Worm (Caenorhabditis elegans): ENCODE measurements around the gene thn-2.

Gene thn-2

DNA sequence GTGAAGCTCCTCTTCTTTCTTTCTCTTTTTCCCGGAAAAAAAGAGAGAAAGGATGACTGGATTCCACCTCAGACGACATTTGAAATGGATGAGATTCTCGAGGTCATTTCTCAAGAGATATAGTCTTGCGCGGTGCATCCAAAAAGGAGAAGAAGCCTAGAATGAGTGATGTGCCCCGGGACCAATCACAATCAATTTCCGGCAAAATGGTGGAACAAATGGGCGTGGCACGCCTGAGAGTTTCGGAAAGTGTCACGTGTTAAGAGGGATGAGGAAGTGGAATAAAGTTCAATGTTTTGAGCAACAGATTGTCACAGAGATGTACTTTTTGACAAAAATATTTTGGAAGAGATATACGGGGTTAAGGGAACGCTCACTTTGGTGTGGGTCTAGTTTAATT lies 42.6 kb downstream of the thn-2 start:
- TF ChIP-seq lin-39 (tag; optimal IDR thresholded peaks at IDR 0.05) (peak; percentile 87), nhr-23 (tag; optimal IDR thresholded peaks at IDR 0.05) (no peak), pqm-1 (tag; optimal IDR thresholded peaks at IDR 0.05) (no peak), unc-62 (GFP tag; optimal IDR thresholded peaks at IDR 0.05) (peak; percentile 67), nhr-77 (tag; optimal IDR thresholded peaks at IDR 0.05) (no peak), ceh-16 (tag; optimal IDR thresholded peaks at IDR 0.05) (no peak), jun-1 (tag; optimal IDR thresholded peaks at IDR 0.05) (no peak), unc-39 (tag; optimal IDR thresholded peaks at IDR 0.05) (no peak), R02D3.7 (tag; optimal IDR thresholded peaks at IDR 0.05) (no peak), ZK546.5 (tag; optimal IDR thresholded peaks at IDR 0.05) (no peak), aly-2 (tag; optimal IDR thresholded peaks at IDR 0.05) (no peak), tbx-2 (tag; optimal IDR thresholded peaks at IDR 0.05) (no peak), elt-1 (tag; optimal IDR thresholded peaks at IDR 0.05) (no peak), nfya-1 (tag; optimal IDR thresholded peaks at IDR 0.05; ENCODE audit: insufficient read depth) (peak; percentile 55), ama-1 (optimal IDR thresholded peaks at IDR 0.05) (no peak), hmg-11 (tag; optimal IDR thresholded peaks at IDR 0.05) (no peak), ztf-4 (tag; optimal IDR thresholded peaks at IDR 0.05) (no peak), egl-5 (tag; optimal IDR thresholded peaks at IDR 0.05) (no peak), eor-1 (tag; optimal IDR thresholded peaks at IDR 0.05) (no peak), nhr-67 (tag; optimal IDR thresholded peaks at IDR 0.05) (no peak), skn-1 (tag; optimal IDR thresholded peaks at IDR 0.05) (no peak), zag-1 (tag; optimal IDR thresholded peaks at IDR 0.05) (no peak)

DNA sequence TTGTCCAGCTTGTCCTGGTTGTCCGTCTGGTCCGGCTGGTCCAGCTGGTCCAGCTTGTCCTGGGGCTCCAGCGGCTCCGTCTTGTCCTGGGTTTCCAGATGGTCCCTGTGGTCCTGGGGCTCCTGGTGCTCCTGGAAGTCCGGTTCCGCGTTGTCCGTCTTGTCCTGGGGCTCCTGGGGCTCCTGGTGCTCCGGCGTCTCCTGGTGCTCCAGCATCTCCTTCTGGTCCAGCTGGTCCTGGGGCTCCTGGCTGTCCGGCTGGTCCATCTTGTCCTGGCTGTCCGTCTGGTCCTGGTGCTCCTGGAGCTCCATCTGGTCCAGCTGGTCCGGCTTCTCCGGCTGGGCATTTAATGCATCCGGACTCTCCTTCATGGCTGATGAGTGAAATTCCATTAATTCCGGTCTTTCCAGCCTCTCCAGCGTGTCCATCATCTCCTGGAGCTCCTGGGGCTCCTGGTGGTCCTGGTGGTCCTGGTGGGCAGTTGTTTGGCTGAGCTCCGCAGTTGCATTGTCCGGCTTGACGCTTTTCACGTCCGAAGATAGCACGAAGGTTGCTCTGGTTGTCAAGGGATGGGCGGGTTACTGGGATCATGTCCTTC lies 44.8 kb downstream of the thn-2 start:
- TF ChIP-seq pha-4 (tag; optimal IDR thresholded peaks at IDR 0.05) (no peak), nhr-28 (tag; optimal IDR thresholded peaks at IDR 0.05) (no peak), unc-39 (tag; optimal IDR thresholded peaks at IDR 0.05) (no peak), egl-5 (tag; optimal IDR thresholded peaks at IDR 0.05) (no peak), zag-1 (tag; optimal IDR thresholded peaks at IDR 0.05) (no peak), daf-12 (tag; optimal IDR thresholded peaks at IDR 0.05) (no peak)

DNA sequence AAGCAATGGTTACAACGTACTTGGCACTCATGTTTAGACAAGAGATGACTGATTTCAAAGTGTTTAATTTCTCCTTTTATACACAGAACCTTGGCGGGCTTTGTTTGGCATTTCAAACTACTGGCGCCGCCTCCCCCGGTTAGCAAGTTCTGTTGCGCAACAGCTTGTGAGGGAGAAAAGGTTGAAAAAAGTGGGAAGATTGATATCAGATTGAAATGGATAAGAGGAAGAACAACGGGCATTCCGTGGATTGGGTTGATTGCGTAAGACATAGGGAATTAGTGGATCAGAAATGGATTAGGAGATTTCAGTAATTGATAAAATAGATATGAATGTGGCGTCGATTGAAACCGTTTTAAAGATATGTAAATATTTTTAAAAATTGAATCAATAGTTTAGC lies 45.5 kb downstream of the thn-2 start, which contains the start of gene col-130:
Gene col-130, minus strand, starts transcription at position 50 of the 400 bp plus-strand sequence.
- TF ChIP-seq nhr-67 (tag; optimal IDR thresholded peaks at IDR 0.05) (no peak), nhr-25 (tag; optimal IDR thresholded peaks at IDR 0.05) (no peak)

DNA sequence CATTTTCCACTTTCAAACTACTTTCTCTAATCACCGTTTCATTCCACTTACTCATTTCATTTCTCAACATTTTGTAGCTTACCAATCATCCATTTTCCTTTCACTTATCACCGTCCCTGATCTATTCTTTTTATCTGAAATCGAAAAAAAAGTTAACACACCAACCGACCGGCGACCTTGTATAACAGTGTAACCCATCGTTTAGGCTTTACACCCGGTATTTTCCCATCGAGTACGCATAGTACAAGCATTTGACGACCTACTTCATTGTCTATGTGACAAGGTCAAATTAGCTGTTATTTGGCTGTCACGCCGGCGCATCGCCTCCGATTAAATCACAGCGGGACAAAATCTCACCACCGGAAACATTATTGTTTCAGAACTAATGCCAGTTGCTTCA lies 46.5 kb downstream of the thn-2 start:
- no peak for TF ChIP-seq nhr-76 (tag; optimal IDR thresholded peaks at IDR 0.05)
- TF ChIP-seq elt-3 (tag; optimal IDR thresholded peaks at IDR 0.05), result no peak
- no peak for TF ChIP-seq ceh-9 (tag; optimal IDR thresholded peaks at IDR 0.05)
- peak; percentile 81 for TF ChIP-seq elt-1 (tag; optimal IDR thresholded peaks at IDR 0.05)
- no peak for TF ChIP-seq ztf-4 (tag; optimal IDR thresholded peaks at IDR 0.05)
- peak; percentile 89 for TF ChIP-seq nhr-25 (tag; optimal IDR thresholded peaks at IDR 0.05)
- no peak for TF ChIP-seq sea-2 (GFP tag; optimal IDR thresholded peaks at IDR 0.05)
- no peak for TF ChIP-seq ceh-28 (tag; optimal IDR thresholded peaks at IDR 0.05)
- TF ChIP-seq nhr-237 (tag; optimal IDR thresholded peaks at IDR 0.05), result no peak

DNA sequence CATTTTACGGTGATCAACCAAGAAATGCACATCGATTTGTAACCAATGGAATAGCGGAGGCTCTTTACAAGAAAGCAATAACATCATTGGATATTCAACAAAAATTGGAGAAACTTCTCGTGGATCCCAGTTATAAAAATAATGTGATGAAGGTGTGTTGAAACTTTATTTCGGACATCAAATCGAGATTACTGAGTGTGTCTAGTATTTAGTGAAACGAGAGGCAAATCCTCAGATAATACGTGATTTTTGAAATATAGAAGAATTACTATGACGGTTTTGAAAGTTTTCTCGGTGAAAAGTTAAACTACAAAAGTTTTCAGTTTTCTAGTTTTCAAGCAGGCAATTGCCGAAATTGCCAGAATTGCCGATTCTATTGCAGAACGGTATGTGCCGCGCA lies 48.8 kb downstream of the thn-2 start:
- TF ChIP-seq nhr-12 (tag; optimal IDR thresholded peaks at IDR 0.05), result no peak
- TF ChIP-seq elt-2 (tag; optimal IDR thresholded peaks at IDR 0.05), result no peak
- no peak for TF ChIP-seq nhr-43 (tag; optimal IDR thresholded peaks at IDR 0.05; ENCODE audit: poor library complexity, severe bottlenecking)
- no peak for TF ChIP-seq ztf-11 (tag; optimal IDR thresholded peaks at IDR 0.05)
- TF ChIP-seq pha-4 (tag; optimal IDR thresholded peaks at IDR 0.05), result no peak
- TF ChIP-seq ceh-82 (tag; optimal IDR thresholded peaks at IDR 0.05), result no peak
- TF ChIP-seq nhr-67 (tag; optimal IDR thresholded peaks at IDR 0.05), result no peak
- TF ChIP-seq nhr-11 (tag; optimal IDR thresholded peaks at IDR 0.05), result no peak
- no peak for TF ChIP-seq elt-1 (tag; optimal IDR thresholded peaks at IDR 0.05)
- TF ChIP-seq lin-39 (tag; optimal IDR thresholded peaks at IDR 0.05), result no peak
- TF ChIP-seq unc-39 (tag; optimal IDR thresholded peaks at IDR 0.05), result no peak
- no peak for TF ChIP-seq ZK546.5 (tag; optimal IDR thresholded peaks at IDR 0.05)
- TF ChIP-seq egl-5 (tag; optimal IDR thresholded peaks at IDR 0.05), result no peak
- no peak for TF ChIP-seq ceh-28 (tag; optimal IDR thresholded peaks at IDR 0.05)

All from whole organism, L3 larva.